Fruit fly (Drosophila melanogaster) whole organism, embryonic: ENCODE results near the gene Mekk1.

ENCODE experiments used
- B-H2 ChIP-seq: fragments of 200-800 bp; sonication (Bioruptor generic); optimal IDR thresholded peaks from 2 replicates; lab custom pipeline; 2018; ENCODE audit warnings: missing biosample characterization, mild to moderate bottlenecking, missing genetic modification characterization
- BEAF-32 ChIP-seq: fragments of 200-800 bp; sonication (Bioruptor generic); optimal IDR thresholded peaks from 3 replicates; lab custom pipeline; 2017; ENCODE audit warnings: missing biosample characterization, missing genetic modification characterization, mild to moderate bottlenecking, moderate library complexity, missing genetic modification reagents
- CG10267 ChIP-seq: fragments of 200-800 bp; sonication (Bioruptor generic); optimal IDR thresholded peaks from 2 replicates; lab custom pipeline; 2018; ENCODE audit warnings: missing biosample characterization, mild to moderate bottlenecking, missing genetic modification characterization, moderate library complexity
- CG11695 ChIP-seq: fragments of 200-800 bp; sonication (Bioruptor generic); IDR thresholded peaks from 3 replicates; pipeline ENCODE4 v1.3.6; 2022; ENCODE audit warnings: missing biosample characterization, missing genetic modification characterization
- CG12071 ChIP-seq: fragments of 200-800 bp; sonication (Bioruptor generic); optimal IDR thresholded peaks from 3 replicates; lab custom pipeline; 2018; ENCODE audit warnings: missing biosample characterization, mild to moderate bottlenecking, missing genetic modification characterization
- CG13624 ChIP-seq: fragments of 200-800 bp; sonication (Bioruptor generic); optimal IDR thresholded peaks from 2 replicates; lab custom pipeline; 2016; ENCODE audit warnings: missing biosample characterization, missing genetic modification characterization
- CG14014 ChIP-seq: fragments of 200-800 bp; sonication (Bioruptor generic); IDR thresholded peaks from 2 replicates; pipeline ENCODE4 v1.3.6; 2022; ENCODE audit warnings: missing biosample characterization, missing genetic modification characterization
- CG14667 ChIP-seq: fragments of 200-800 bp; sonication (Bioruptor generic); IDR thresholded peaks from 2 replicates; pipeline ENCODE4 v1.3.6; 2022; ENCODE audit warnings: missing biosample characterization, missing genetic modification characterization
- CG15073 ChIP-seq: fragments of 200-800 bp; sonication (Bioruptor generic); optimal IDR thresholded peaks from 2 replicates; lab custom pipeline; 2016; ENCODE audit warnings: missing biosample characterization, missing genetic modification characterization
- CG15601 ChIP-seq: fragments of 200-800 bp; sonication (Bioruptor generic); optimal IDR thresholded peaks from 3 replicates; lab custom pipeline; 2019; ENCODE audit warnings: missing biosample characterization, mild to moderate bottlenecking, missing genetic modification characterization, moderate library complexity
- CG1603 ChIP-seq: fragments of 200-800 bp; sonication (Bioruptor generic); optimal IDR thresholded peaks from 2 replicates; lab custom pipeline; 2019; ENCODE audit warnings: missing biosample characterization, mild to moderate bottlenecking, missing genetic modification characterization, moderate library complexity
- CG16815 ChIP-seq: fragments of 200-800 bp; sonication (Bioruptor generic); optimal IDR thresholded peaks from 3 replicates; lab custom pipeline; 2017; ENCODE audit warnings: missing biosample characterization, mild to moderate bottlenecking, missing genetic modification characterization
- CG17802 ChIP-seq: fragments of 200-800 bp; sonication (Bioruptor generic); optimal IDR thresholded peaks from 2 replicates; lab custom pipeline; 2018; ENCODE audit warnings: missing biosample characterization, mild to moderate bottlenecking, missing genetic modification characterization, moderate library complexity
- CG1792 ChIP-seq: fragments of 200-800 bp; sonication (Bioruptor generic); optimal IDR thresholded peaks from 2 replicates; lab custom pipeline; 2016; ENCODE audit warnings: missing biosample characterization, missing genetic modification characterization
- CG2678 ChIP-seq: fragments of 200-800 bp; sonication (Bioruptor generic); optimal IDR thresholded peaks from 3 replicates; lab custom pipeline; 2019; ENCODE audit warnings: missing biosample characterization, mild to moderate bottlenecking, missing genetic modification characterization, moderate library complexity
- CG2875 ChIP-seq: fragments of 200-800 bp; sonication (Bioruptor generic); optimal IDR thresholded peaks from 2 replicates; lab custom pipeline; 2017; ENCODE audit warnings: missing biosample characterization, mild to moderate bottlenecking, missing genetic modification characterization, missing genetic modification reagents
- CG33557 ChIP-seq: fragments of 200-800 bp; sonication (Bioruptor generic); optimal IDR thresholded peaks from 2 replicates; lab custom pipeline; 2019; ENCODE audit warnings: missing biosample characterization, mild to moderate bottlenecking, missing genetic modification characterization, moderate library complexity
- CG43689 ChIP-seq: fragments of 200-800 bp; sonication (Bioruptor generic); IDR thresholded peaks from 2 replicates; pipeline ENCODE4 v1.3.6; 2022; ENCODE audit warnings: missing biosample characterization, missing genetic modification characterization
- CG7271 ChIP-seq: fragments of 200-800 bp; sonication (Bioruptor generic); optimal IDR thresholded peaks from 2 replicates; lab custom pipeline; 2018; ENCODE audit warnings: missing biosample characterization, mild to moderate bottlenecking, missing genetic modification characterization, moderate library complexity
- CG7556 ChIP-seq: fragments of 200-800 bp; sonication (Bioruptor generic); optimal IDR thresholded peaks from 2 replicates; lab custom pipeline; 2017; ENCODE audit warnings: missing biosample characterization, mild to moderate bottlenecking, missing genetic modification characterization
- CG7987 ChIP-seq: fragments of 200-800 bp; sonication (Bioruptor generic); optimal IDR thresholded peaks from 2 replicates; lab custom pipeline; 2018; ENCODE audit warnings: missing biosample characterization, mild to moderate bottlenecking, missing genetic modification characterization, moderate library complexity
- CG9932 ChIP-seq: fragments of 200-800 bp; sonication (Bioruptor generic); IDR thresholded peaks from 2 replicates; pipeline ENCODE4 v1.3.6; 2022; ENCODE audit warnings: missing biosample characterization, missing genetic modification characterization
- CoRest ChIP-seq: fragments of 200-800 bp; sonication (Bioruptor generic); optimal IDR thresholded peaks from 3 replicates; lab custom pipeline; 2018; ENCODE audit warnings: missing biosample characterization, mild to moderate bottlenecking, missing genetic modification characterization, moderate library complexity
- Fer1 ChIP-seq: fragments of 200-800 bp; sonication (Bioruptor generic); optimal IDR thresholded peaks from 2 replicates; lab custom pipeline; 2017; ENCODE audit warnings: missing biosample characterization, mild to moderate bottlenecking, missing genetic modification characterization
- Hr78 ChIP-seq, 2 experiments: fragments of 200-800 bp in 1 of 2; fragments of >200 bp in 1 of 2; sonication (Bioruptor generic) in 1 of 2; optimal IDR thresholded peaks; 2 replicates each; lab custom pipeline; 2017 to 2019; ENCODE audit warnings: missing biosample characterization in 2 of 2, missing genetic modification characterization in 2 of 2, mild to moderate bottlenecking in 1 of 2, moderate library complexity in 1 of 2
- MBD-R2 ChIP-seq: fragments of 200-800 bp; sonication (Bioruptor generic); IDR thresholded peaks from 2 replicates; pipeline ENCODE4 v1.3.6; 2022; ENCODE audit warnings: missing biosample characterization, missing genetic modification characterization
- Med ChIP-seq: fragments of 200-800 bp; sonication (Bioruptor generic); peaks from one replicate; lab custom pipeline; 2016; ENCODE audit warnings: missing biosample characterization, missing genetic modification characterization, mild to moderate bottlenecking, inconsistent platforms, moderate library complexity
- Mrtf ChIP-seq: fragments of 200-800 bp; sonication (Bioruptor generic); IDR thresholded peaks from 3 replicates; pipeline ENCODE4 v1.3.6; 2022; ENCODE audit warnings: missing biosample characterization, missing genetic modification characterization
- Myb ChIP-seq: fragments of 200-800 bp; sonication (Bioruptor generic); optimal IDR thresholded peaks from 2 replicates; lab custom pipeline; 2016; ENCODE audit warnings: missing biosample characterization, missing genetic modification characterization
- Trl ChIP-seq, 3 experiments: fragments of >200 bp in 2 of 3; fragments of 200-800 bp in 1 of 3; sonication (Bioruptor generic) in 1 of 3; optimal IDR thresholded peaks; 2 replicates in 1 of 3; 3 replicates in 2 of 3; lab custom pipeline; 2016 to 2017; ENCODE audit warnings: missing biosample characterization in 1 of 3, missing genetic modification characterization in 1 of 3
- YL-1 ChIP-seq: fragments of 200-800 bp; sonication (Bioruptor generic); optimal IDR thresholded peaks from 3 replicates; lab custom pipeline; 2017; ENCODE audit warnings: missing biosample characterization, mild to moderate bottlenecking, missing genetic modification characterization
- bab2 ChIP-seq: fragments of 200-800 bp; sonication (Bioruptor generic); optimal IDR thresholded peaks from 2 replicates; lab custom pipeline; 2016; ENCODE audit warnings: missing biosample characterization, missing genetic modification characterization
- cg ChIP-seq: fragments of 200-800 bp; sonication (Bioruptor generic); optimal IDR thresholded peaks from 3 replicates; lab custom pipeline; 2019; ENCODE audit warnings: missing biosample characterization, mild to moderate bottlenecking, missing genetic modification characterization, moderate library complexity
- croc ChIP-seq: fragments of 200-800 bp; sonication (Bioruptor generic); conservative IDR thresholded peaks from 3 replicates; pipeline ENCODE4 v1.3.6; 2022; ENCODE audit warnings: missing biosample characterization, missing genetic modification characterization
- dati ChIP-seq: fragments of 200-800 bp; sonication (Bioruptor generic); IDR thresholded peaks from 2 replicates; pipeline ENCODE4 v1.3.6; 2022; ENCODE audit warnings: missing biosample characterization, missing genetic modification characterization
- ems ChIP-seq: fragments of 200-800 bp; sonication (Bioruptor generic); optimal IDR thresholded peaks from 3 replicates; lab custom pipeline; 2016; ENCODE audit warnings: missing biosample characterization, missing genetic modification characterization
- ftz-f1 ChIP-seq: fragments of 200-800 bp; sonication (Bioruptor generic); optimal IDR thresholded peaks from 2 replicates; lab custom pipeline; 2016; ENCODE audit warnings: missing biosample characterization, missing genetic modification characterization
- gce ChIP-seq: fragments of 200-800 bp; sonication (Bioruptor generic); IDR thresholded peaks from 3 replicates; pipeline ENCODE4 v1.3.6; 2022; ENCODE audit warnings: missing biosample characterization, missing genetic modification characterization
- gro ChIP-seq: fragments of 200-800 bp; sonication (Bioruptor generic); optimal IDR thresholded peaks from 2 replicates; lab custom pipeline; 2016; ENCODE audit warnings: missing biosample characterization, missing genetic modification characterization
- hbn ChIP-seq: fragments of 200-800 bp; sonication (Bioruptor generic); IDR thresholded peaks from 2 replicates; pipeline ENCODE4 v1.3.6; 2022; ENCODE audit warnings: missing biosample characterization, missing genetic modification characterization; ENCODE audit not compliant: partially characterized antibody
- her ChIP-seq: fragments of 200-800 bp; sonication (Bioruptor generic); optimal IDR thresholded peaks from 2 replicates; lab custom pipeline; 2016; ENCODE audit warnings: missing biosample characterization, missing genetic modification characterization
- jigr1 ChIP-seq: fragments of 200-800 bp; sonication (Bioruptor generic); IDR thresholded peaks from 3 replicates; pipeline ENCODE4 v1.3.6; 2022; ENCODE audit warnings: missing biosample characterization, missing genetic modification characterization
- lab ChIP-seq: fragments of 200-800 bp; sonication (Bioruptor generic); optimal IDR thresholded peaks from 3 replicates; lab custom pipeline; 2017; ENCODE audit warnings: missing biosample characterization, missing genetic modification characterization, mild to moderate bottlenecking, moderate library complexity, missing genetic modification reagents
- mld ChIP-seq: fragments of 200-800 bp; sonication (Bioruptor generic); IDR thresholded peaks from 3 replicates; pipeline ENCODE4 v1.3.6; 2022; ENCODE audit warnings: missing biosample characterization, missing genetic modification characterization; ENCODE audit not compliant: partially characterized antibody
- odd ChIP-seq: fragments of 200-800 bp; sonication (Bioruptor generic); optimal IDR thresholded peaks from 2 replicates; lab custom pipeline; 2017; ENCODE audit warnings: missing biosample characterization, mild to moderate bottlenecking, missing genetic modification characterization
- scrt ChIP-seq: fragments of 200-800 bp; sonication (Bioruptor generic); optimal IDR thresholded peaks from 2 replicates; lab custom pipeline; 2018; ENCODE audit warnings: missing biosample characterization, mild to moderate bottlenecking, missing genetic modification characterization, moderate library complexity
- tll ChIP-seq, 2 experiments: fragments of 200-800 bp in 1 of 2; fragments of >200 bp in 1 of 2; sonication (Bioruptor generic) in 1 of 2; optimal IDR thresholded peaks; 2 replicates each; lab custom pipeline; 2017 to 2019; ENCODE audit warnings: missing biosample characterization in 2 of 2, missing genetic modification characterization in 2 of 2, mild to moderate bottlenecking in 1 of 2, moderate library complexity in 1 of 2
- tx ChIP-seq: fragments of 200-800 bp; sonication (Bioruptor generic); optimal IDR thresholded peaks from 2 replicates; lab custom pipeline; 2016; ENCODE audit warnings: missing biosample characterization, missing genetic modification characterization

The Mekk1 gene

DNA sequence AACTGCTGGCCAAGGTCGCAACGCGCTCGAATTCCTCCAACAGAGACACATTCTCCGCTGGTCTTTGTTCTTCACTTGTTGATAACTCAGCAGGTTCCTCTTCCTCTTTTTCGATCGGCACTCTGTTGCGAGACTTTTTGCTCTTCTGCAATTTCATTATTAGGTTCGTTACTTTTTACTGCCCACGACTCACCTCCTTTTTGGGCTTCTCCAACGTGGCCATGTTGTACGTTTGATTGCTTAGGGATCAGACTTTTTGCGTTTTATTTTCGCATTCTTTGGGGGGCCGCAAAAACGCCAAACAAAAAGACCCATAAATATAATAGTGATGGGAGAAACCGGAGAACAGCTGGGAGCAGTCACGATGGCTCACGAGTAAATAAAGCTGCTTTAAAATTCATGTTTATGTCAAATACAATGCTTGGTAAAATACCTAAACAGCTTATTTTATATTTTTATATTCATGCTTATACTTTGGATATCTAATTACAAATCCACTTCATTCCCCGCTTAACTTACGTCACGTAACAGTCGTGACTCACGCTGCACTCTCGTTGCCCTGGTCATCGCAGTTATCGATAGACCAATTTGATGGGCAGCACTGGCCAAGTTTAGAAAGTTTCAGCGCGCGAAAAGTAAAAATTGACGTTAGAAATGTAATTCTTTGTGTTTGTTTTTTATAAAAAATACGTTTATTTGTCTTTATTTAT lies 15.3 kb upstream of the Mekk1 start, which contains the start of gene Epg5 (continued):
- peak; percentile 98 for TF ChIP-seq hbn (GFP tag; lab: Robert Waterston, UW)
- TF ChIP-seq tx = peak; percentile 38
- TF ChIP-seq CG14667 = peak; percentile 38
- no peak for TF ChIP-seq CG2678 (tag; lab: Kevin White, UChicago)
- no peak for TF ChIP-seq lab (GFP tag; lab: Kevin White, UChicago)
- no peak for TF ChIP-seq CG17802
- TF ChIP-seq tll (GFP tag; optimal IDR thresholded peaks at IDR 0.05; lab: Kevin White, UChicago) = peak in 1 of 2 experiments; percentile 62
- TF ChIP-seq Mrtf = peak; percentile 59; the same call in 2 of the 3 replicates
- TF ChIP-seq ftz-f1 (GFP tag; lab: Kevin White, UChicago) = peak; percentile 42
- peak; percentile 35 for TF ChIP-seq CG1792 (GFP tag; lab: Kevin White, UChicago)
- TF ChIP-seq Hr78 (GFP tag; optimal IDR thresholded peaks at IDR 0.05; lab: Kevin White, UChicago) = no peak
- peak; percentile 40 for TF ChIP-seq CG7987
- TF ChIP-seq CG15601 (tag; lab: Kevin White, UChicago) = no peak
- TF ChIP-seq CG7556 (GFP tag; lab: Kevin White, UChicago) = no peak
- no peak for TF ChIP-seq jigr1 (GFP tag; lab: Robert Waterston, UW)
- peak; percentile 86 for TF ChIP-seq ems (GFP tag; lab: Kevin White, UChicago)
- peak; percentile 74 for TF ChIP-seq CG10267
- TF ChIP-seq CG16815 (GFP tag; lab: Kevin White, UChicago) = peak; percentile 70
- TF ChIP-seq croc (GFP tag; lab: Robert Waterston, UW) = peak; percentile 62
- TF ChIP-seq dati (GFP tag; lab: Robert Waterston, UW) = no peak
- no peak for TF ChIP-seq B-H2
- peak; percentile 65 for TF ChIP-seq scrt (GFP tag; lab: Kevin White, UChicago)
- TF ChIP-seq CG2875 = no peak
- TF ChIP-seq CG11695 = no peak
- TF ChIP-seq YL-1 (GFP tag; lab: Kevin White, UChicago) = peak; percentile 78
- peak; percentile 84 for TF ChIP-seq CoRest (tag; lab: Kevin White, UChicago)
- TF ChIP-seq MBD-R2 (GFP tag; lab: Robert Waterston, UW) = peak; percentile 83
- peak; percentile 94 for TF ChIP-seq CG9932
- TF ChIP-seq CG7271 (tag; lab: Kevin White, UChicago) = no peak
- no peak for TF ChIP-seq CG12071
- TF ChIP-seq bab2 (GFP tag; lab: Kevin White, UChicago) = peak; percentile 65
- peak; percentile 98 for TF ChIP-seq BEAF-32 (GFP tag; lab: Kevin White, UChicago)
- TF ChIP-seq cg (GFP tag; lab: Kevin White, UChicago) = no peak
- TF ChIP-seq CG43689 (GFP tag; lab: Robert Waterston, UW) = peak; percentile 24; the same call in 1 of the 2 replicates
- no peak for TF ChIP-seq gro (GFP tag; lab: Kevin White, UChicago)
- TF ChIP-seq gce (GFP tag; lab: Robert Waterston, UW) = no peak
- TF ChIP-seq Med (GFP tag; lab: Kevin White, UChicago) = peak; percentile 97
- TF ChIP-seq her = peak; percentile 1
- TF ChIP-seq Fer1 (GFP tag; lab: Kevin White, UChicago) = no peak
- no peak for TF ChIP-seq odd (GFP tag; lab: Kevin White, UChicago)
- peak; percentile 90 for TF ChIP-seq mld (GFP tag; lab: Robert Waterston, UW)
- TF ChIP-seq Myb = peak; percentile 73
- no peak for TF ChIP-seq CG33557 (GFP tag; lab: Kevin White, UChicago)
- no peak for TF ChIP-seq Trl (optimal IDR thresholded peaks at IDR 0.05; lab: Kevin White, UChicago)
- TF ChIP-seq Trl (GFP tag; optimal IDR thresholded peaks at IDR 0.05; lab: Kevin White, UChicago) = peak; percentile 70
- peak; percentile 83 for TF ChIP-seq CG13624 (GFP tag; lab: Kevin White, UChicago)
- TF ChIP-seq CG15073 (GFP tag; lab: Kevin White, UChicago) = no peak
- TF ChIP-seq CG1603 (tag; lab: Kevin White, UChicago) = no peak
- TF ChIP-seq CG14014 (GFP tag; lab: Robert Waterston, UW) = peak; percentile 81
